Fruit fly (Drosophila melanogaster): ENCODE data around the gene bel.

bel gene

DNA sequence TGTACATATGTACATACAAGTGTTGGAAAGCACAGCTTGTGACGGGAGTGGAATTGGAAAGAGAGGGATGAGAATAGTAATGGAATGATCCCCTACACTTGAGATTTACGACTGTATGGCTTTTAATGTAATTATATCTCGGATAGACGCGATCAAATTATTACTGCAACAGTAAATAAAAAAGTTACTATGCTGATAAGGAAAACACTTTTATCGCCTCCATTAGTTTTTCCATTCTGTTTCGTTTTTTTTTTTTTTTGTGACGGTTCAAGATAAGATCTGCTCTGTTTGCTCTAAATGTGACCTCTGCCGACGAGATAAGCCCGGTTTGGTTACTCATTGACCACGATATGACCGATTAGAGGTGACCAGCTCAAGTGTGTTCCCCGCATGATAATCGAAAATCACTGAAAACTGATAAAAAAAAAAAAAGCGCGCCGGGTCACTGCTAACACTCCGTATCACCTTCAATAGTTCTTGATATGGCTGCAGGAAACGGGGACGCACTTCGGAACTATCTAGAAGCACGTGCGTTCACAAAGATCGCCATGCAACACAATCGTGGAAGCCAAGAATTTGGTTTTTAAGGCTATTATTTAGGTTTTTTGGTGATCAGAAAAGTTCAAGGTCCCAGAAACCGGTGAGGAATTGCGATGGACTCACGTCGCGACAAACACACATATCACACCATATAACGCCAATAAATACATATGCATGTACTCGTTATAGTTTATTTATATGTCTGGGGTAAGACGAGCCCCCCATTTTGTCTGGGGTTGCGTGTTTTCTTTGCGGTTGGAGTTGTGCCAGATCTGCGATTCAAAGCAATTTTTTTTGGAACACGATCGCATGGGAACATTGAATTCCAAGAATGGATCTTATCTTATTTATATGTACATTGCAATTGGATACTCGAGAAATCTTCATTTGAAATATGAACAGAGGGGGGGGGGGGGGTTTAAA, 10.2 kb upstream of the bel start, which contains the start of gene p (continued):
- TF ChIP-seq Xbp1 (GFP tag; optimal IDR thresholded peaks at IDR 0.05) (peak; percentile 38), Bgb (GFP tag; IDR thresholded peaks at IDR 0.05; ENCODE audit: partially characterized antibody) (no peak), Stat92E (GFP tag; optimal IDR thresholded peaks at IDR 0.05) (no peak), Doc3 (GFP tag; IDR thresholded peaks at IDR 0.05; ENCODE audit: partially characterized antibody) (no peak), gfzf (GFP tag; optimal IDR thresholded peaks at IDR 0.05) (no peak), odd (GFP tag; optimal IDR thresholded peaks at IDR 0.05) (peak; percentile 42), ERR (GFP tag; optimal IDR thresholded peaks at IDR 0.05) (no peak), pros (GFP tag; optimal IDR thresholded peaks at IDR 0.05) (no peak), so (GFP tag; IDR thresholded peaks at IDR 0.05) (no peak; the same call in 2 of the 3 replicates), CG10462 (GFP tag; optimal IDR thresholded peaks at IDR 0.05) (no peak), CG10654 (GFP tag; optimal IDR thresholded peaks at IDR 0.05) (no peak), CG9727 (GFP tag; optimal IDR thresholded peaks at IDR 0.05) (peak; percentile 37), ftz-f1 (GFP tag; optimal IDR thresholded peaks at IDR 0.05) (no peak), eve (GFP tag; optimal IDR thresholded peaks at IDR 0.05) (no peak), B-H2 (GFP tag; optimal IDR thresholded peaks at IDR 0.05) (peak; percentile 36), chinmo (GFP tag; IDR thresholded peaks at IDR 0.05; ENCODE audit: partially characterized antibody) (0 out of 4 replicates have a peak, but pooled peaks have one; percentile 68), Hey (tag; optimal IDR thresholded peaks at IDR 0.05) (no peak), GATAe (GFP tag; conservative IDR thresholded peaks at IDR 0.05) (peak; percentile 72; the same call in 1 of the 2 replicates), usp (GFP tag; optimal IDR thresholded peaks at IDR 0.05) (no peak), Ssrp (tag; optimal IDR thresholded peaks at IDR 0.05) (no peak), Dek (tag; optimal IDR thresholded peaks at IDR 0.05) (no peak), CG9817 (tag; optimal IDR thresholded peaks at IDR 0.05) (no peak), hb (GFP tag; IDR thresholded peaks at IDR 0.05; ENCODE audit: partially characterized antibody) (no peak), CG16863 (GFP tag; optimal IDR thresholded peaks at IDR 0.05) (no peak), CG6654 (GFP tag; optimal IDR thresholded peaks at IDR 0.05) (no peak), CG17912 (GFP tag; optimal IDR thresholded peaks at IDR 0.05) (no peak), dm (GFP tag; optimal IDR thresholded peaks at IDR 0.05) (no peak), CG4328 (GFP tag; optimal IDR thresholded peaks at IDR 0.05) (no peak), Lpt (GFP tag; optimal IDR thresholded peaks at IDR 0.05) (no peak), CG15269 (tag; optimal IDR thresholded peaks at IDR 0.05) (peak; percentile 30), Kr (GFP tag; optimal IDR thresholded peaks at IDR 0.05) (peak; percentile 42), CrebB (tag; optimal IDR thresholded peaks at IDR 0.05) (peak; percentile 15), fd102C (GFP tag; optimal IDR thresholded peaks at IDR 0.05) (no peak), aop (GFP tag; IDR thresholded peaks at IDR 0.05) (no peak), CG12744 (GFP tag; optimal IDR thresholded peaks at IDR 0.05) (peak; percentile 23), CG9609 (GFP tag; optimal IDR thresholded peaks at IDR 0.05) (peak; percentile 0), HLH3B (GFP tag; IDR thresholded peaks at IDR 0.05) (peak; percentile 28; the same call in 1 of the 2 replicates), CG7839 (tag; optimal IDR thresholded peaks at IDR 0.05) (peak; percentile 19), CG11456 (GFP tag; IDR thresholded peaks at IDR 0.05) (0 out of 3 replicates have a peak, but pooled peaks have one; percentile 61), CG43689 (GFP tag; IDR thresholded peaks at IDR 0.05) (no peak), fd96Cb (tag; optimal IDR thresholded peaks at IDR 0.05) (no peak), Atf6 (GFP tag; IDR thresholded peaks at IDR 0.05) (0 out of 2 replicates have a peak, but pooled peaks have one; percentile 28), CG2875 (GFP tag; optimal IDR thresholded peaks at IDR 0.05) (no peak), zen2 (GFP tag; IDR thresholded peaks at IDR 0.05; ENCODE audit: partially characterized antibody) (no peak), CG18476 (GFP tag; optimal IDR thresholded peaks at IDR 0.05) (peak; percentile 27), CG31224 (GFP tag; IDR thresholded peaks at IDR 0.05) (peak; percentile 21; the same call in 1 of the 2 replicates), tgo (GFP tag; IDR thresholded peaks at IDR 0.05) (no peak), Bteb2 (GFP tag; optimal IDR thresholded peaks at IDR 0.05) (peak; percentile 17)
